Worm (Caenorhabditis elegans) whole organism, L1 larva: ENCODE measurements around the gene pap-2.

ENCODE experiments used
- C04F5.9 ChIP-seq: sonication (generic microtip); optimal IDR thresholded peaks from 2 replicates; lab custom pipeline; 2016; ENCODE audit warnings: missing genetic modification characterization, missing compliant biosample characterization
- C16A3.4 ChIP-seq: fragments of 150-350 bp; optimal IDR thresholded peaks from 2 replicates; lab custom pipeline; 2014; ENCODE audit warnings: missing biosample characterization, missing genetic modification characterization
- C34B4.2 ChIP-seq: sonication (generic microtip); optimal IDR thresholded peaks from 2 replicates; lab custom pipeline; 2017; ENCODE audit warnings: mild to moderate bottlenecking, missing genetic modification characterization, missing compliant biosample characterization
- F16B12.6 ChIP-seq: fragments of 150-350 bp; optimal IDR thresholded peaks from 2 replicates; lab custom pipeline; 2014; ENCODE audit warnings: missing biosample characterization, missing genetic modification characterization
- Y116A8C.19 ChIP-seq: sonication (generic microtip); optimal IDR thresholded peaks from 2 replicates; lab custom pipeline; 2016; ENCODE audit warnings: missing compliant biosample characterization, missing genetic modification characterization, borderline replicate concordance
- aha-1 ChIP-seq: fragments of 150-350 bp; optimal IDR thresholded peaks from 2 replicates; lab custom pipeline; 2014; ENCODE audit warnings: missing biosample characterization, missing genetic modification characterization
- aly-2 ChIP-seq: fragments of 150-350 bp; optimal IDR thresholded peaks from 2 replicates; lab custom pipeline; 2014; ENCODE audit warnings: missing biosample characterization, missing genetic modification characterization
- blmp-1 ChIP-seq: fragments of 150-350 bp; optimal IDR thresholded peaks from 2 replicates; lab custom pipeline; 2014; ENCODE audit warnings: missing biosample characterization, missing genetic modification characterization
- ceh-8 ChIP-seq: fragments of 200-800 bp; sonication (Bioruptor generic); optimal IDR thresholded peaks from 2 replicates; lab custom pipeline; 2018; ENCODE audit warnings: mild to moderate bottlenecking, missing genetic modification characterization, moderate library complexity, missing compliant biosample characterization
- ceh-90 ChIP-seq: sonication (generic microtip); optimal IDR thresholded peaks from 2 replicates; lab custom pipeline; 2016; ENCODE audit warnings: missing genetic modification characterization, missing compliant biosample characterization
- dpl-1 ChIP-seq, 3 experiments: fragments of 150-350 bp in 2 of 3; sonication (generic microtip) in 1 of 3; optimal IDR thresholded peaks; 2 replicates each; lab custom pipeline; 2014 to 2017; ENCODE audit warnings: missing biosample characterization in 3 of 3, missing genetic modification characterization in 3 of 3, missing genetic modification reagents in 3 of 3
- efl-1 ChIP-seq, 4 experiments: fragments of 150-350 bp; optimal IDR thresholded peaks in 3 of 4; peaks in 1 of 4; 1 replicate in 1 of 4; 2 replicates in 3 of 4; lab custom pipeline; 2014; ENCODE audit warnings: missing biosample characterization in 2 of 4, missing genetic modification characterization in 2 of 4, missing genetic modification reagents in 2 of 4
- efl-3 ChIP-seq: fragments of 200-800 bp; sonication (Bioruptor generic); optimal IDR thresholded peaks from 2 replicates; lab custom pipeline; 2018; ENCODE audit warnings: mild to moderate bottlenecking, missing genetic modification characterization, missing compliant biosample characterization
- egl-13 ChIP-seq: sonication (generic microtip); optimal IDR thresholded peaks from 2 replicates; lab custom pipeline; 2016; ENCODE audit warnings: missing genotype, missing genetic modification reagents, missing genetic modification characterization, missing compliant biosample characterization
- elt-2 ChIP-seq: sonication (generic microtip); optimal IDR thresholded peaks from 2 replicates; lab custom pipeline; 2016; ENCODE audit warnings: missing genetic modification characterization, mild to moderate bottlenecking, inconsistent platforms, missing compliant biosample characterization, missing genetic modification reagents
- fkh-10 ChIP-seq: sonication (generic microtip); optimal IDR thresholded peaks from 2 replicates; lab custom pipeline; 2017; ENCODE audit warnings: missing biosample characterization, missing genetic modification reagents, missing genetic modification characterization
- fos-1 ChIP-seq: fragments of 150-350 bp; optimal IDR thresholded peaks from 2 replicates; lab custom pipeline; 2014; ENCODE audit warnings: missing biosample characterization, missing genetic modification characterization
- irx-1 ChIP-seq: sonication (generic microtip); optimal IDR thresholded peaks from 2 replicates; lab custom pipeline; 2016; ENCODE audit warnings: missing genetic modification characterization, missing compliant biosample characterization
- jun-1 ChIP-seq: fragments of 150-350 bp; optimal IDR thresholded peaks from 2 replicates; lab custom pipeline; 2014; ENCODE audit warnings: missing biosample characterization, missing genetic modification reagents, missing genetic modification characterization
- lin-14 ChIP-seq: fragments of 200-800 bp; sonication (Bioruptor generic); optimal IDR thresholded peaks from 2 replicates; lab custom pipeline; 2018; ENCODE audit warnings: mild to moderate bottlenecking, missing genetic modification characterization, moderate library complexity, missing compliant biosample characterization
- lin-35 ChIP-seq, 2 experiments: fragments of 150-350 bp; optimal IDR thresholded peaks; 2 replicates each; lab custom pipeline; 2014; ENCODE audit warnings: missing biosample characterization in 2 of 2, missing genetic modification characterization in 2 of 2, missing genetic modification reagents in 2 of 2
- lsy-2 ChIP-seq, 2 experiments: fragments of 150-350 bp; optimal IDR thresholded peaks; 2 replicates each; lab custom pipeline; 2014; ENCODE audit warnings: missing biosample characterization in 2 of 2, missing genetic modification characterization in 2 of 2
- mab-9 ChIP-seq: fragments of 200-800 bp; sonication (Bioruptor generic); IDR thresholded peaks from 2 replicates; pipeline ENCODE4 v1.3.6; 2022; ENCODE audit warnings: missing genetic modification reagents, missing genetic modification characterization, missing compliant biosample characterization
- mdl-1 ChIP-seq, 2 experiments: fragments of 150-350 bp; optimal IDR thresholded peaks; 2 replicates each; lab custom pipeline; 2014 to 2017; ENCODE audit warnings: missing biosample characterization in 2 of 2, missing genetic modification characterization in 2 of 2, inconsistent platforms in 1 of 2
- mef-2 ChIP-seq: fragments of 150-350 bp; optimal IDR thresholded peaks from 2 replicates; lab custom pipeline; 2014; ENCODE audit warnings: missing biosample characterization, missing genetic modification characterization
- nhr-11 ChIP-seq: fragments of 150-350 bp; optimal IDR thresholded peaks from 2 replicates; lab custom pipeline; 2014; ENCODE audit warnings: missing biosample characterization, missing genetic modification characterization
- nhr-12 ChIP-seq: sonication (generic microtip); optimal IDR thresholded peaks from 2 replicates; lab custom pipeline; 2017; ENCODE audit warnings: missing biosample characterization, missing genetic modification characterization
- nhr-19 ChIP-seq: fragments of 200-800 bp; sonication (Bioruptor generic); conservative IDR thresholded peaks from 2 replicates; pipeline ENCODE4 v1.3.6; 2022; ENCODE audit warnings: missing genetic modification characterization, missing compliant biosample characterization
- nhr-20 ChIP-seq: sonication (generic microtip); optimal IDR thresholded peaks from 2 replicates; lab custom pipeline; 2016; ENCODE audit warnings: mild to moderate bottlenecking, missing genetic modification characterization, missing compliant biosample characterization
- nhr-237 ChIP-seq: fragments of 150-350 bp; optimal IDR thresholded peaks from 2 replicates; lab custom pipeline; 2014; ENCODE audit warnings: missing biosample characterization, missing genetic modification characterization
- nhr-28 ChIP-seq: fragments of 150-350 bp; optimal IDR thresholded peaks from 2 replicates; lab custom pipeline; 2014; ENCODE audit warnings: missing biosample characterization, missing genetic modification characterization
- nhr-47 ChIP-seq: sonication (generic microtip); optimal IDR thresholded peaks from 2 replicates; lab custom pipeline; 2016; ENCODE audit warnings: mild to moderate bottlenecking, missing genetic modification characterization, moderate library complexity, missing compliant biosample characterization
- nhr-71 ChIP-seq: sonication (generic microtip); optimal IDR thresholded peaks from 2 replicates; lab custom pipeline; 2016; ENCODE audit warnings: mild to moderate bottlenecking, missing genetic modification characterization, moderate library complexity, missing compliant biosample characterization
- nhr-77 ChIP-seq: fragments of 150-350 bp; optimal IDR thresholded peaks from 2 replicates; lab custom pipeline; 2014; ENCODE audit warnings: missing biosample characterization, missing genetic modification characterization
- pag-3 ChIP-seq: sonication (generic microtip); optimal IDR thresholded peaks from 2 replicates; lab custom pipeline; 2017; ENCODE audit warnings: missing genetic modification characterization, mild to moderate bottlenecking, missing compliant biosample characterization, antibody characterized with exemption, borderline replicate concordance; ENCODE audit not compliant: insufficient read depth
- snu-23 ChIP-seq: sonication (generic microtip); optimal IDR thresholded peaks from 2 replicates; lab custom pipeline; 2016; ENCODE audit warnings: missing genetic modification characterization, missing compliant biosample characterization
- sox-4 ChIP-seq: sonication (generic microtip); optimal IDR thresholded peaks from 2 replicates; lab custom pipeline; 2016; ENCODE audit warnings: missing genetic modification characterization, missing compliant biosample characterization
- sptf-1 ChIP-seq: fragments of 150-350 bp; optimal IDR thresholded peaks from 2 replicates; lab custom pipeline; 2014; ENCODE audit warnings: missing biosample characterization, missing genetic modification characterization
- sup-37 ChIP-seq: fragments of 200-800 bp; sonication (Bioruptor generic); optimal IDR thresholded peaks from 2 replicates; lab custom pipeline; 2018; ENCODE audit warnings: mild to moderate bottlenecking, missing genetic modification characterization, missing compliant biosample characterization
- swsn-7 ChIP-seq: sonication (generic microtip); optimal IDR thresholded peaks from 2 replicates; lab custom pipeline; 2016; ENCODE audit warnings: missing genetic modification characterization, missing compliant biosample characterization
- tbx-2 ChIP-seq: sonication (generic microtip); optimal IDR thresholded peaks from 2 replicates; lab custom pipeline; 2016; ENCODE audit warnings: missing genetic modification characterization, missing compliant biosample characterization
- tlp-1 ChIP-seq: fragments of 150-350 bp; optimal IDR thresholded peaks from 2 replicates; lab custom pipeline; 2014; ENCODE audit warnings: missing biosample characterization, missing genetic modification characterization
- unc-30 ChIP-seq: sonication (generic microtip); optimal IDR thresholded peaks from 2 replicates; lab custom pipeline; 2017; ENCODE audit warnings: missing biosample characterization, missing genetic modification characterization
- unc-86 ChIP-seq: sonication (generic microtip); optimal IDR thresholded peaks from 2 replicates; lab custom pipeline; 2016; ENCODE audit warnings: missing genetic modification characterization, missing compliant biosample characterization
- unc-98 ChIP-seq: fragments of 200-800 bp; sonication (Bioruptor generic); IDR thresholded peaks from 2 replicates; pipeline ENCODE4 v1.3.6; 2022; ENCODE audit warnings: missing genetic modification characterization, missing compliant biosample characterization
- xbp-1 ChIP-seq: sonication (generic microtip); optimal IDR thresholded peaks from 2 replicates; lab custom pipeline; 2016; ENCODE audit warnings: missing genetic modification characterization, missing compliant biosample characterization
- ztf-4 ChIP-seq: fragments of 150-350 bp; optimal IDR thresholded peaks from 2 replicates; lab custom pipeline; 2014; ENCODE audit warnings: missing biosample characterization, missing genetic modification characterization

The pap-2 gene

ce11 chrII:9624110-9624695 lies 15.0 kb upstream of the pap-2 start, which contains the start of the genes dnj-20 and ZK1307.8 (continued):
- TF ChIP-seq C16A3.4 (peak; percentile 27), nhr-20 (tag; lab: Kevin White, UChicago) (peak; percentile 3), egl-13 (tag; lab: Kevin White, UChicago) (no peak), ztf-4 (tag; lab: Kevin White, UChicago) (no peak), snu-23 (GFP tag; lab: Kevin White, UChicago) (no peak), efl-1 (optimal IDR thresholded peaks at IDR 0.05; lab: Kevin White, UChicago) (peak in 1 of 2 experiments; percentile 26), efl-1 (GFP tag; optimal IDR thresholded peaks at IDR 0.05 in 1 of 2; lab: Kevin White, UChicago) (peak; percentile 9 to 12), dpl-1 (GFP tag; optimal IDR thresholded peaks at IDR 0.05; lab: Kevin White, UChicago) (peak in 2 of 3 experiments; percentile 10 to 39)

ce11 chrII:9621913-9622348 lies 12.7 kb upstream of the pap-2 start:
- TF ChIP-seq nhr-71 (tag; lab: Kevin White, UChicago): peak; percentile 44
- TF ChIP-seq lin-35 (GFP tag; optimal IDR thresholded peaks at IDR 0.05; lab: Kevin White, UChicago): peak in 1 of 2 experiments; percentile 40
- no peak for TF ChIP-seq egl-13 (tag; lab: Kevin White, UChicago)
- no peak for TF ChIP-seq efl-1 (optimal IDR thresholded peaks at IDR 0.05; lab: Kevin White, UChicago)
- peak in 1 of 2 experiments; percentile 94 for TF ChIP-seq efl-1 (GFP tag; optimal IDR thresholded peaks at IDR 0.05 in 1 of 2; lab: Kevin White, UChicago)
- peak; percentile 39 for TF ChIP-seq lin-14 (GFP tag; lab: Kevin White, UChicago)
- TF ChIP-seq sox-4 (tag; lab: Kevin White, UChicago): no peak
- TF ChIP-seq mdl-1 (tag; optimal IDR thresholded peaks at IDR 0.05; lab: Kevin White, UChicago): peak in 1 of 2 experiments; percentile 74
- TF ChIP-seq blmp-1 (tag; lab: Kevin White, UChicago): peak; percentile 23
- peak; percentile 9 for TF ChIP-seq nhr-20 (tag; lab: Kevin White, UChicago)
- no peak for TF ChIP-seq unc-98 (GFP tag; lab: Robert Waterston, UW)
- no peak for TF ChIP-seq C04F5.9 (tag; lab: Kevin White, UChicago)
- TF ChIP-seq tbx-2 (tag; lab: Kevin White, UChicago): no peak
- no peak for TF ChIP-seq ceh-90 (tag; lab: Kevin White, UChicago)

ce11 chrII:9621121-9621520 lies 11.9 kb upstream of the pap-2 start:
- TF ChIP-seq nhr-19 (GFP tag; lab: Robert Waterston, UW) (peak; percentile 15), snu-23 (GFP tag; lab: Kevin White, UChicago) (peak; percentile 14), pag-3 (tag; lab: Kevin White, UChicago) (peak; percentile 48), lsy-2 (tag; optimal IDR thresholded peaks at IDR 0.05; lab: Kevin White, UChicago) (peak; percentile 19 to 55), unc-30 (tag; lab: Kevin White, UChicago) (no peak), fos-1 (tag; lab: Kevin White, UChicago) (no peak), ceh-8 (GFP tag; lab: Kevin White, UChicago) (no peak), aha-1 (no peak), nhr-237 (tag; lab: Kevin White, UChicago) (no peak), C04F5.9 (tag; lab: Kevin White, UChicago) (no peak), irx-1 (tag; lab: Kevin White, UChicago) (no peak), nhr-77 (tag; lab: Kevin White, UChicago) (peak; percentile 35), unc-86 (tag; lab: Kevin White, UChicago) (no peak), mef-2 (tag; lab: Kevin White, UChicago) (no peak), aly-2 (no peak), sptf-1 (tag; lab: Kevin White, UChicago) (no peak), swsn-7 (tag; lab: Kevin White, UChicago) (peak; percentile 10), Y116A8C.19 (tag; lab: Kevin White, UChicago) (no peak), tlp-1 (tag; lab: Kevin White, UChicago) (no peak), C16A3.4 (peak; percentile 2), mab-9 (no peak), efl-3 (no peak), unc-98 (GFP tag; lab: Robert Waterston, UW) (no peak), C34B4.2 (tag; lab: Kevin White, UChicago) (no peak), F16B12.6 (tag; lab: Kevin White, UChicago) (no peak), nhr-11 (tag; lab: Kevin White, UChicago) (no peak), jun-1 (tag; lab: Kevin White, UChicago) (no peak), xbp-1 (tag; lab: Kevin White, UChicago) (no peak), fkh-10 (GFP tag; lab: Kevin White, UChicago) (no peak), nhr-28 (tag; lab: Kevin White, UChicago) (no peak), sup-37 (GFP tag; lab: Kevin White, UChicago) (no peak), elt-2 (no peak), nhr-47 (no peak), nhr-12 (tag; lab: Kevin White, UChicago) (no peak)
